Worm (Caenorhabditis elegans) whole organism, mixed stage, embryonic: ENCODE results near the gene F59B2.13.
A peak's percentile ranks its signal among the peaks of the same experiment; 100 is the strongest.

Source experiments
- blmp-1 ChIP-seq: fragments of 150-350 bp; optimal IDR thresholded peaks from 2 replicates; lab custom pipeline; 2014; ENCODE audit warnings: missing biosample characterization, missing genetic modification characterization
- ces-1 ChIP-seq: fragments of 150-350 bp; optimal IDR thresholded peaks from 2 replicates; lab custom pipeline; 2014; ENCODE audit warnings: missing biosample characterization, missing genetic modification reagents, missing genetic modification characterization
- lin-13 ChIP-seq: fragments of 150-350 bp; optimal IDR thresholded peaks from 2 replicates; lab custom pipeline; 2014; ENCODE audit warnings: missing biosample characterization, missing genetic modification characterization
- lsy-2 ChIP-seq: fragments of 150-350 bp; optimal IDR thresholded peaks from 2 replicates; lab custom pipeline; 2014; ENCODE audit warnings: missing biosample characterization, missing genetic modification characterization
- mep-1 ChIP-seq: fragments of 150-350 bp; optimal IDR thresholded peaks from 2 replicates; lab custom pipeline; 2017; ENCODE audit warnings: missing biosample characterization, missing genetic modification reagents, missing genetic modification characterization, inconsistent platforms
- nhr-76 ChIP-seq: sonication (generic microtip); optimal IDR thresholded peaks from 2 replicates; lab custom pipeline; 2017; ENCODE audit warnings: missing biosample characterization, missing genetic modification characterization
- pha-4 ChIP-seq: fragments of 150-350 bp; optimal IDR thresholded peaks from 2 replicates; lab custom pipeline; 2018; ENCODE audit warnings: missing biosample characterization, missing genetic modification reagents, missing genetic modification characterization
- sem-2 ChIP-seq: fragments of 200-800 bp; sonication (Bioruptor generic); optimal IDR thresholded peaks from 2 replicates; lab custom pipeline; 2018; ENCODE audit warnings: mild to moderate bottlenecking, missing genetic modification characterization, missing compliant biosample characterization

DNA sequence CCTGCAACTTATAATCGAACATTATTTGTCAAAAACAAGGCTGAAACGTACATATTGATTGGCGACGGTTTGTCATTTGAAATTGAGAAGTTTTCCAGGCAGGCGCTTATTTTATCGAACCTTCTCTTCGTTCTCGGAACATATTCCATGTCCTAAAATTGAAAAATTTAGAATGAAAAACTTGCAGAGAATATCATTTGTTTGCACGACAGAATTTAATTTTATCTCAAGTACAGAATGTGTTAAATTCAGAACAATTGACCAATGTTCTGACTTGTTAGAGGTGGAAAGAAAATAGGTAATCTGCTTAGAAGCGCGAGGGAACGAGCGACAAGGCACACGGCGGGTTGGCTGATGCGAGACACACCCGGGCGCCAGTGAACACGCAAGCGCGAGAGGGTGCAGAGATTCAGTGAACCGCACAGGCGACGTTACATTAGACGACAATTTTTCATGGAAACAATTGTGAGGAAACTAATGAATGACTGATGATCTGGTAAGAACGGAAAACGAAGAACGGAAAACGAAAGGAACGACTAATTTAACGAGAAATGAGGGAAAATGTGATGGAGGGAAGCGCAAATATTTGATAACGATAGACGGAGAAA is 25.6 kb upstream of the F59B2.13 start:
- TF ChIP-seq mep-1 (tag; lab: Kevin White, UChicago) (no peak), lsy-2 (tag; lab: Kevin White, UChicago) (no peak), ces-1 (GFP tag; lab: Kevin White, UChicago) (peak; percentile 59), lin-13 (no peak), pha-4 (tag; lab: Kevin White, UChicago) (no peak), nhr-76 (tag; lab: Kevin White, UChicago) (no peak), blmp-1 (tag; lab: Kevin White, UChicago) (no peak), sem-2 (GFP tag; lab: Kevin White, UChicago) (no peak)
